Fruit fly (Drosophila melanogaster) whole organism, prepupa: Measurements from ENCODE around the gene CG2209.

Experiments used
- CG10669 ChIP-seq: fragments of 200-800 bp; sonication (Bioruptor generic); optimal IDR thresholded peaks from 3 replicates; lab custom pipeline; 2018; ENCODE audit warnings: missing biosample characterization, mild to moderate bottlenecking, missing genetic modification characterization, moderate library complexity
- CG11294 ChIP-seq: fragments of 200-800 bp; sonication (Bioruptor generic); IDR thresholded peaks from 2 replicates; pipeline ENCODE4 v1.3.6; 2022; ENCODE audit warnings: missing biosample characterization, missing genetic modification characterization
- CG11762 ChIP-seq: fragments of 200-800 bp; sonication (Bioruptor generic); optimal IDR thresholded peaks from 3 replicates; lab custom pipeline; 2016; ENCODE audit warnings: missing biosample characterization, missing genetic modification characterization; ENCODE audit not compliant: insufficient read depth
- CG11902 ChIP-seq: fragments of 200-800 bp; sonication (Bioruptor generic); optimal IDR thresholded peaks from 3 replicates; lab custom pipeline; 2016; ENCODE audit warnings: missing biosample characterization, missing genetic modification characterization
- CG15336 ChIP-seq: fragments of 200-800 bp; sonication (Bioruptor generic); IDR thresholded peaks from 2 replicates; pipeline ENCODE4 v1.3.6; 2022; ENCODE audit warnings: missing biosample characterization, missing genetic modification characterization
- CG1621 ChIP-seq: fragments of 200-800 bp; sonication (Bioruptor generic); optimal IDR thresholded peaks from 3 replicates; lab custom pipeline; 2018; ENCODE audit warnings: missing biosample characterization, mild to moderate bottlenecking, missing genetic modification characterization
- CG31627 ChIP-seq: fragments of 200-800 bp; sonication (Bioruptor generic); optimal IDR thresholded peaks from 3 replicates; lab custom pipeline; 2016; ENCODE audit warnings: missing biosample characterization, missing genetic modification characterization
- CG32006 ChIP-seq: fragments of 200-800 bp; sonication (Bioruptor generic); optimal IDR thresholded peaks from 3 replicates; lab custom pipeline; 2017; ENCODE audit warnings: missing biosample characterization, mild to moderate bottlenecking, missing genetic modification characterization
- CG6276 ChIP-seq: fragments of 200-800 bp; sonication (Bioruptor generic); optimal IDR thresholded peaks from 2 replicates; lab custom pipeline; 2017; ENCODE audit warnings: missing biosample characterization, mild to moderate bottlenecking, missing genetic modification characterization
- CG6854 ChIP-seq: fragments of 200-800 bp; sonication (Bioruptor generic); optimal IDR thresholded peaks from 2 replicates; lab custom pipeline; 2017; ENCODE audit warnings: missing biosample characterization, mild to moderate bottlenecking, missing genetic modification characterization
- CG8632 ChIP-seq: fragments of 200-800 bp; sonication (Bioruptor generic); optimal IDR thresholded peaks from 3 replicates; lab custom pipeline; 2016; ENCODE audit warnings: missing biosample characterization, missing genetic modification characterization
- CG9139 ChIP-seq: fragments of 200-800 bp; sonication (Bioruptor generic); optimal IDR thresholded peaks from 3 replicates; lab custom pipeline; 2017; ENCODE audit warnings: missing biosample characterization, mild to moderate bottlenecking, missing genetic modification characterization
- Eip78C ChIP-seq: fragments of 200-800 bp; sonication (Bioruptor generic); peaks from one replicate; lab custom pipeline; 2016; ENCODE audit warnings: missing biosample characterization, missing genetic modification characterization
- Ets21C ChIP-seq: fragments of 200-800 bp; sonication (Bioruptor generic); optimal IDR thresholded peaks from 3 replicates; lab custom pipeline; 2016; ENCODE audit warnings: missing biosample characterization, missing genetic modification characterization
- Ets96B ChIP-seq: fragments of 200-800 bp; optimal IDR thresholded peaks from 2 replicates; lab custom pipeline; 2019; ENCODE audit warnings: missing biosample characterization, mild to moderate bottlenecking, missing genetic modification characterization, moderate library complexity
- Gug ChIP-seq: fragments of 200-800 bp; sonication (Bioruptor generic); IDR thresholded peaks from 2 replicates; pipeline ENCODE4 v1.3.6; 2022; ENCODE audit warnings: missing biosample characterization, missing genetic modification characterization
- Hr38 ChIP-seq: sonication (Bioruptor generic); optimal IDR thresholded peaks from 2 replicates; lab custom pipeline; 2016; ENCODE audit warnings: missing biosample characterization, missing genetic modification characterization
- Hr4 ChIP-seq: fragments of 200-800 bp; sonication (Bioruptor generic); optimal IDR thresholded peaks from 3 replicates; lab custom pipeline; 2016; ENCODE audit warnings: missing biosample characterization, missing genetic modification characterization
- Met ChIP-seq: fragments of 200-800 bp; sonication (Bioruptor generic); optimal IDR thresholded peaks from 3 replicates; lab custom pipeline; 2016; ENCODE audit warnings: missing biosample characterization, missing genetic modification characterization
- OdsH ChIP-seq: fragments of 200-800 bp; sonication (Bioruptor generic); optimal IDR thresholded peaks from 3 replicates; lab custom pipeline; 2016; ENCODE audit warnings: missing biosample characterization, missing genetic modification characterization
- Smox ChIP-seq: fragments of 200-800 bp; sonication (Bioruptor generic); optimal IDR thresholded peaks from 3 replicates; lab custom pipeline; 2016; ENCODE audit warnings: missing biosample characterization, missing genetic modification characterization
- Sox14 ChIP-seq: fragments of 200-800 bp; sonication (Bioruptor generic); optimal IDR thresholded peaks from 3 replicates; lab custom pipeline; 2016; ENCODE audit warnings: missing biosample characterization, missing genetic modification characterization
- Sox15 ChIP-seq: fragments of 200-800 bp; sonication (Bioruptor generic); optimal IDR thresholded peaks from 3 replicates; lab custom pipeline; 2016; ENCODE audit warnings: missing biosample characterization, missing genetic modification characterization
- achi ChIP-seq: fragments of 200-800 bp; sonication (Bioruptor generic); optimal IDR thresholded peaks from 3 replicates; lab custom pipeline; 2016; ENCODE audit warnings: missing biosample characterization, missing genetic modification characterization
- acj6 ChIP-seq: fragments of 200-800 bp; sonication (Bioruptor generic); optimal IDR thresholded peaks from 3 replicates; lab custom pipeline; 2016; ENCODE audit warnings: missing biosample characterization, missing genetic modification characterization
- fd59A ChIP-seq: fragments of 200-800 bp; sonication (Bioruptor generic); optimal IDR thresholded peaks from 2 replicates; lab custom pipeline; 2017; ENCODE audit warnings: missing biosample characterization, mild to moderate bottlenecking, missing genetic modification characterization, missing genetic modification reagents
- fd85E ChIP-seq: fragments of 200-800 bp; sonication (Bioruptor generic); optimal IDR thresholded peaks from 3 replicates; lab custom pipeline; 2016; ENCODE audit warnings: missing biosample characterization, missing genetic modification characterization
- fkh ChIP-seq: fragments of 200-800 bp; sonication (Bioruptor generic); optimal IDR thresholded peaks from 3 replicates; lab custom pipeline; 2017; ENCODE audit warnings: missing biosample characterization, mild to moderate bottlenecking, missing genetic modification characterization, moderate library complexity
- lz ChIP-seq: fragments of 200-800 bp; sonication (Bioruptor generic); optimal IDR thresholded peaks from 3 replicates; lab custom pipeline; 2016; ENCODE audit warnings: missing biosample characterization, missing genetic modification characterization
- net ChIP-seq: fragments of 200-800 bp; sonication (Bioruptor generic); optimal IDR thresholded peaks from 3 replicates; lab custom pipeline; 2016; ENCODE audit warnings: missing biosample characterization, missing genetic modification characterization
- pdm3 ChIP-seq: fragments of 200-800 bp; sonication (Bioruptor generic); optimal IDR thresholded peaks from 3 replicates; lab custom pipeline; 2016; ENCODE audit warnings: missing biosample characterization, missing genetic modification characterization
- salr ChIP-seq, 2 experiments: fragments of 200-800 bp; sonication (Bioruptor generic); optimal IDR thresholded peaks; 3 replicates each; lab custom pipeline; 2016 to 2018; ENCODE audit warnings: missing biosample characterization in 2 of 2, missing genetic modification characterization in 2 of 2, mild to moderate bottlenecking in 1 of 2
- ss ChIP-seq, 2 experiments: fragments of 200-800 bp; sonication (Bioruptor generic); optimal IDR thresholded peaks; 2 replicates in 1 of 2; 3 replicates in 1 of 2; lab custom pipeline; 2017 to 2018; ENCODE audit warnings: mild to moderate bottlenecking in 2 of 2, missing biosample characterization in 2 of 2, missing genetic modification characterization in 2 of 2, moderate library complexity in 1 of 2
- topi ChIP-seq: fragments of 200-800 bp; sonication (Bioruptor generic); optimal IDR thresholded peaks from 3 replicates; lab custom pipeline; 2016; ENCODE audit warnings: missing biosample characterization, missing genetic modification characterization
- vri ChIP-seq: fragments of 200-800 bp; sonication (Bioruptor generic); optimal IDR thresholded peaks from 3 replicates; lab custom pipeline; 2016; ENCODE audit warnings: missing biosample characterization, mild to moderate bottlenecking, missing genetic modification characterization

CG2209 gene

DNA sequence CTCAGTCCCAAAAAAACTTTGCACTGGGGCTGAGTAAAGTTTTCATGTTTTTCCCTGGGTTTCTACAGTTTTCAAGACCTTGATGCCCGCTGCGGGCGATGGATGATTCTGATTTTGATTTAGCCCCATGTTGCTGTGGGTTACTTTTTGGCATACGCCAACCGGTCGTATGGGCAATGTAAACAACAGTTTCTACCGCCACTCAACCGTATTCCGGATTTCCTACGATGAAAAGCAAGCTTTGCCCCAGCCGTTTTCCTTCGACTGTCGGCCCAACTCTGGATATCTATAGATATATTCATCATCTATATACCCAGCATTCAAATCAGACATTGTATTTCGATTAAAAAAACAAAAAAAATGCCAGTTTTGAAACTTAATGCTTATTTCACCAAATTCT, at the start of gene CG2209:
TSS of gene CG2209 (plus strand) at position 301 of the 400 bp plus-strand sequence.
- TF ChIP-seq CG10669 (no peak), Eip78C (GFP tag; lab: Kevin White, UChicago) (no peak), CG32006 (no peak), topi (GFP tag; lab: Kevin White, UChicago) (no peak), Hr38 (GFP tag; lab: Kevin White, UChicago) (no peak), acj6 (GFP tag; lab: Kevin White, UChicago) (no peak), net (GFP tag; lab: Kevin White, UChicago) (no peak), fd59A (no peak), vri (GFP tag; lab: Kevin White, UChicago) (no peak), lz (GFP tag; lab: Kevin White, UChicago) (no peak), Ets21C (GFP tag; lab: Kevin White, UChicago) (no peak), Smox (GFP tag; lab: Kevin White, UChicago) (no peak), OdsH (no peak), fd85E (GFP tag; lab: Kevin White, UChicago) (no peak), Sox14 (GFP tag; lab: Kevin White, UChicago) (no peak), Ets96B (tag; lab: Kevin White, UChicago) (no peak), CG8632 (GFP tag; lab: Kevin White, UChicago) (no peak)

DNA sequence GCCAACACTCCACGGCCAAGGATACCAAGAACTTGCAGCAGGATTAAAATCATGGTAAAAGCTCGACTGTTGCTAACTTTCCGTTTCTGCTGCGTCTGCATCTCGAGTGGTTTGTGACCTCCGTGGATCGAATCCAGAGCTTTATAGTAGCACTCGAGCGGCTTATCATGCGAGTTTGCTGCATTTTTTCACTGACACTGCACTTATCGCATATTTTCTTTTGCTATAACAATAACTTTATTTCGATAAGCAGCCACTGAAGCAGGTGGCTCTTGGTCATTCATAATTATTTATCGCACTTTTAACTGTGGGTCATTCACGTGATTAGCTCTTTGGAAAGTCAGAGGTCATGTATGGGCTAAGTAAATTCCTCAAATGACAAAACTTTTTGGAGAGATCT, 45.9 kb upstream of the CG2209 start, which contains the start of gene CG12716:
TSS of gene CG12716 (minus strand) at position 101 of the 400 bp plus-strand sequence.
- TF ChIP-seq vri (GFP tag; lab: Kevin White, UChicago) (no peak), fkh (GFP tag; lab: Kevin White, UChicago) (no peak), CG31627 (no peak), fd59A (no peak), Gug (GFP tag; lab: Robert Waterston, UW) (no peak), Eip78C (GFP tag; lab: Kevin White, UChicago) (no peak), salr (GFP tag; optimal IDR thresholded peaks at IDR 0.05; lab: Kevin White, UChicago) (no peak), Sox15 (GFP tag; lab: Kevin White, UChicago) (no peak), achi (GFP tag; lab: Kevin White, UChicago) (no peak), CG32006 (no peak), CG6276 (GFP tag; lab: Kevin White, UChicago) (no peak), Sox14 (GFP tag; lab: Kevin White, UChicago) (no peak), CG15336 (no peak), Hr4 (GFP tag; lab: Kevin White, UChicago) (no peak), CG11902 (no peak), ss (GFP tag; optimal IDR thresholded peaks at IDR 0.05; lab: Kevin White, UChicago) (no peak), CG6854 (GFP tag; lab: Kevin White, UChicago) (no peak), CG11294 (no peak), lz (GFP tag; lab: Kevin White, UChicago) (no peak), Met (no peak)

DNA sequence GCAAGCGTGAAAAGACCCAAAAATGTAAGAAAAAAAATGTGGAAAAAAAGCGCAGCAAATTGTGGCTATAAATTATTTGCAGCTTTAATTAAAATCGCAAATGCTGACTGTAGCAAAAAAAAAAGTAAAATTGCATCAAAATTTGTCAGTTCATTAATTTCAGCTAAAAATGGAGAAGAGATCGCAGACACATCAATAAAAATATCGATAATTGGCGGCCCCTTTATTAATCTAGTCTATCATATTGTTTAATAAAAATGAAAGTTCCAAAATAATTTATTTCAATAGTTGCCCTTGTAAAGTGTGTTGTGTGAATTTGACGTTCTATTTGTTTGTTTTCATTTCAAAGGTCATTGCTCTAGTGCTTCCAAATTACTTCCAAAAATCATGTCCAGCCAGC, 37.8 kb upstream of the CG2209 start, which contains the start of gene CG32643:
TSS of gene CG32643 (plus strand) at position 301 of the 400 bp plus-strand sequence.
- no peak for TF ChIP-seq pdm3 (GFP tag; lab: Kevin White, UChicago)
- TF ChIP-seq Sox15 (GFP tag; lab: Kevin White, UChicago) = no peak
- no peak for TF ChIP-seq fkh (GFP tag; lab: Kevin White, UChicago)
- TF ChIP-seq CG1621 (tag; lab: Kevin White, UChicago) = no peak

DNA sequence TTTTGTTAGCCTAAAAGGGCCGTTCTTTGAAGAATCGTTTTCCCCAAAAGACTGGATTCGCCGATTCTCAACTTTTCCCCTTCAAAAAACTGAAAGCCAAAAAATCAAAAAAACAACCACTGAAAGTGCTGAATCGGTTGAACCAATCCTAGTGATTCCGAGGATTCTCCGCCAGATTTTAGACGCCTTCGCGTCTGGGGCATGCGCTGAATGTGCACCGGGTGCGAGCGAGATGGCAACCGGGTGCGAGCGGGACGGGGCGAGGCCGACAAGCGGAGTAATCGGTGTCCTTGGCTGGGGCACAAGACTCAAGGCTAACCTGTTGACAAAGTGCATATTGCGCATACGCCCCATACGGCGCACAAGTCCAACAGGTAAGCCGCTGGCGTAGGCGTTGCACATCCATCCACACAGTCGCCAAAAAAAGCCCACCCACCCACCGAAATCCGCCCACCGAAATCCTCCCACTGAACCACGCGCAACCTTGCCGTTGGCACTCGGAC, 35.0 kb upstream of the CG2209 start:
- TF ChIP-seq CG9139 (GFP tag; lab: Kevin White, UChicago) = no peak
- no peak for TF ChIP-seq CG11762
- no peak for TF ChIP-seq Ets96B (tag; lab: Kevin White, UChicago)
- peak in 1 of 2 experiments; percentile 14 for TF ChIP-seq ss (GFP tag; optimal IDR thresholded peaks at IDR 0.05; lab: Kevin White, UChicago)
